Worm (Caenorhabditis elegans) whole organism, L4 larva: ENCODE results near the gene F54C8.7.

Source experiments
- D1046.2 ChIP-seq: fragments of 200-800 bp; sonication (Bioruptor generic); IDR thresholded peaks from 2 replicates; pipeline ENCODE4 v1.3.6; 2022; ENCODE audit warnings: missing genetic modification characterization, missing compliant biosample characterization
- F26F4.8 ChIP-seq: fragments of 200-800 bp; sonication (Bioruptor generic); conservative IDR thresholded peaks from 2 replicates; pipeline ENCODE4 v1.3.6; 2022; ENCODE audit warnings: missing genetic modification characterization, missing compliant biosample characterization
- F49E8.2 ChIP-seq: sonication (generic microtip); optimal IDR thresholded peaks from 2 replicates; lab custom pipeline; 2016; ENCODE audit warnings: missing compliant biosample characterization, mild to moderate bottlenecking, missing genetic modification characterization, borderline replicate concordance
- Y75B8A.6 ChIP-seq: fragments of 200-800 bp; sonication (Bioruptor generic); IDR thresholded peaks from 2 replicates; pipeline ENCODE4 v1.3.6; 2022; ENCODE audit warnings: missing genetic modification reagents, missing genetic modification characterization, missing compliant biosample characterization
- ZK546.5 ChIP-seq, 2 experiments: sonication (generic microtip); optimal IDR thresholded peaks; 2 replicates each; lab custom pipeline; 2017; ENCODE audit warnings: missing biosample characterization in 2 of 2, missing genetic modification characterization in 2 of 2
- aha-1 ChIP-seq: fragments of 150-350 bp; peaks from one replicate; lab custom pipeline; 2014; ENCODE audit warnings: missing biosample characterization, missing genetic modification characterization
- attf-4 ChIP-seq: sonication (generic microtip); optimal IDR thresholded peaks from 3 replicates; lab custom pipeline; 2017; ENCODE audit warnings: missing biosample characterization, missing genetic modification characterization
- ceh-82 ChIP-seq: sonication (generic microtip); optimal IDR thresholded peaks from 2 replicates; lab custom pipeline; 2017; ENCODE audit warnings: missing biosample characterization, missing genetic modification characterization
- ces-1 ChIP-seq: fragments of 150-350 bp; sonication (generic microtip); optimal IDR thresholded peaks from 4 replicates; lab custom pipeline; 2014; ENCODE audit warnings: missing biosample characterization, missing genetic modification reagents, missing genetic modification characterization
- cey-2 ChIP-seq: sonication (generic microtip); optimal IDR thresholded peaks from 3 replicates; lab custom pipeline; 2017; ENCODE audit warnings: missing genetic modification characterization, mild to moderate bottlenecking, missing compliant biosample characterization, antibody characterized with exemption, borderline replicate concordance; ENCODE audit not compliant: insufficient read depth
- ctbp-1 ChIP-seq: fragments of 200-800 bp; sonication (Bioruptor generic); IDR thresholded peaks from 2 replicates; pipeline ENCODE4 v1.3.6; 2022; ENCODE audit warnings: missing genetic modification reagents, missing genetic modification characterization, missing compliant biosample characterization
- daf-16 ChIP-seq, 3 experiments: sonication (generic microtip); optimal IDR thresholded peaks; 2 replicates each; lab custom pipeline; 2016 to 2017; ENCODE audit warnings: missing genetic modification characterization in 3 of 3, missing genetic modification reagents in 3 of 3, mild to moderate bottlenecking in 2 of 3, missing compliant biosample characterization in 2 of 3, missing biosample characterization in 1 of 3, moderate library complexity in 1 of 3
- dmd-9 ChIP-seq: fragments of 200-800 bp; sonication (Bioruptor generic); IDR thresholded peaks from 2 replicates; pipeline ENCODE4 v1.3.6; 2022; ENCODE audit warnings: missing genetic modification reagents, missing genetic modification characterization, missing compliant biosample characterization
- dpl-1 ChIP-seq: fragments of 150-350 bp; optimal IDR thresholded peaks from 2 replicates; lab custom pipeline; 2014; ENCODE audit warnings: missing biosample characterization, missing genetic modification reagents, missing genetic modification characterization
- dve-1 ChIP-seq: sonication (generic microtip); optimal IDR thresholded peaks from 2 replicates; lab custom pipeline; 2017; ENCODE audit warnings: antibody characterized with exemption, mild to moderate bottlenecking, missing genetic modification characterization, missing compliant biosample characterization; ENCODE audit not compliant: insufficient read depth
- egl-43 ChIP-seq: fragments of 200-800 bp; sonication (Bioruptor generic); IDR thresholded peaks from 2 replicates; pipeline ENCODE4 v1.3.6; 2022; ENCODE audit warnings: missing genetic modification reagents, missing genetic modification characterization, missing compliant biosample characterization
- gei-8 ChIP-seq: fragments of 200-800 bp; sonication (Bioruptor generic); optimal IDR thresholded peaks from 2 replicates; lab custom pipeline; 2018; ENCODE audit warnings: mild to moderate bottlenecking, missing genetic modification characterization, missing compliant biosample characterization
- hif-1 ChIP-seq, 2 experiments: sonication (generic microtip); optimal IDR thresholded peaks; 2 replicates each; lab custom pipeline; 2016 to 2017; ENCODE audit warnings: missing compliant biosample characterization in 2 of 2, missing genetic modification characterization in 2 of 2, missing genetic modification reagents in 2 of 2, missing genotype in 2 of 2, mild to moderate bottlenecking in 1 of 2
- hlh-30 ChIP-seq: sonication (generic microtip); optimal IDR thresholded peaks from 2 replicates; lab custom pipeline; 2017; ENCODE audit warnings: antibody characterized with exemption, mild to moderate bottlenecking, missing genetic modification characterization, missing compliant biosample characterization; ENCODE audit not compliant: insufficient read depth
- lin-15B ChIP-seq: fragments of 150-350 bp; sonication (generic microtip); optimal IDR thresholded peaks from 3 replicates; lab custom pipeline; 2014; ENCODE audit warnings: missing biosample characterization, missing genetic modification characterization
- lin-38 ChIP-seq: fragments of 200-800 bp; sonication (Bioruptor generic); IDR thresholded peaks from 2 replicates; pipeline ENCODE4 v1.3.6; 2022; ENCODE audit warnings: missing genetic modification reagents, missing genetic modification characterization, missing compliant biosample characterization
- lsy-2 ChIP-seq, 2 experiments: fragments of 150-350 bp in 1 of 2; sonication (generic microtip) in 1 of 2; optimal IDR thresholded peaks; 2 replicates each; lab custom pipeline; 2014 to 2017; ENCODE audit warnings: missing biosample characterization in 2 of 2, missing genetic modification characterization in 2 of 2
- madf-9 ChIP-seq: fragments of 200-800 bp; sonication (Bioruptor generic); conservative IDR thresholded peaks from 2 replicates; pipeline ENCODE4 v1.3.6; 2022; ENCODE audit warnings: missing genetic modification reagents, missing genetic modification characterization, missing compliant biosample characterization
- mdl-1 ChIP-seq, 2 experiments: fragments of 150-350 bp in 1 of 2; sonication (generic microtip) in 1 of 2; optimal IDR thresholded peaks; 2 replicates each; lab custom pipeline; 2014 to 2017; ENCODE audit warnings: missing biosample characterization in 2 of 2, missing genetic modification characterization in 2 of 2
- mep-1 ChIP-seq: fragments of 150-350 bp; sonication (generic microtip); optimal IDR thresholded peaks from 3 replicates; lab custom pipeline; 2014; ENCODE audit warnings: missing biosample characterization, missing genetic modification characterization
- mxl-3 ChIP-seq: fragments of 200-800 bp; sonication (Bioruptor generic); optimal IDR thresholded peaks from 2 replicates; lab custom pipeline; 2018; ENCODE audit warnings: mild to moderate bottlenecking, missing genetic modification characterization, missing compliant biosample characterization
- nhr-10 ChIP-seq: fragments of 150-350 bp; optimal IDR thresholded peaks from 2 replicates; lab custom pipeline; 2014; ENCODE audit warnings: missing biosample characterization, missing genetic modification characterization
- nhr-102 ChIP-seq: sonication (generic microtip); optimal IDR thresholded peaks from 2 replicates; lab custom pipeline; 2016; ENCODE audit warnings: mild to moderate bottlenecking, missing genetic modification characterization, moderate library complexity, missing compliant biosample characterization
- nhr-237 ChIP-seq: sonication (generic microtip); optimal IDR thresholded peaks from 2 replicates; lab custom pipeline; 2017; ENCODE audit warnings: missing biosample characterization, missing genetic modification characterization
- nhr-25 ChIP-seq: sonication (generic microtip); optimal IDR thresholded peaks from 2 replicates; lab custom pipeline; 2017; ENCODE audit warnings: missing genetic modification characterization, mild to moderate bottlenecking, missing compliant biosample characterization, antibody characterized with exemption, moderate library complexity, borderline replicate concordance; ENCODE audit not compliant: insufficient read depth
- nhr-28 ChIP-seq: fragments of 150-350 bp; optimal IDR thresholded peaks from 2 replicates; lab custom pipeline; 2014; ENCODE audit warnings: missing biosample characterization, missing genetic modification characterization
- nhr-42 ChIP-seq: fragments of 200-800 bp; sonication (Bioruptor generic); IDR thresholded peaks from 2 replicates; pipeline ENCODE4 v1.3.6; 2022; ENCODE audit warnings: missing genetic modification characterization, missing compliant biosample characterization
- sdz-12 ChIP-seq: fragments of 200-800 bp; sonication (Bioruptor generic); optimal IDR thresholded peaks from 2 replicates; lab custom pipeline; 2018; ENCODE audit warnings: mild to moderate bottlenecking, missing genetic modification characterization, missing compliant biosample characterization
- set-16 ChIP-seq: fragments of 200-800 bp; sonication (Bioruptor generic); IDR thresholded peaks from 2 replicates; pipeline ENCODE4 v1.3.6; 2022; ENCODE audit warnings: missing genetic modification reagents, missing genetic modification characterization, missing compliant biosample characterization
- tra-1 ChIP-seq: fragments of 200-800 bp; sonication (Bioruptor generic); IDR thresholded peaks from 2 replicates; pipeline ENCODE4 v1.3.6; 2022; ENCODE audit warnings: missing genetic modification reagents, missing genetic modification characterization, missing compliant biosample characterization
- unc-62 ChIP-seq, 3 experiments: fragments of 150-350 bp in 1 of 3; sonication (generic microtip); optimal IDR thresholded peaks in 2 of 3; peaks in 1 of 3; 1 replicate in 1 of 3; 2 replicates in 2 of 3; lab custom pipeline; 2014 to 2017; ENCODE audit warnings: missing biosample characterization in 3 of 3, missing genetic modification characterization in 3 of 3, missing genetic modification reagents in 3 of 3, missing genotype in 1 of 3
- vab-7 ChIP-seq: fragments of 200-800 bp; sonication (Bioruptor generic); IDR thresholded peaks from 2 replicates; pipeline ENCODE4 v1.3.6; 2022; ENCODE audit warnings: missing genetic modification reagents, missing genetic modification characterization, missing compliant biosample characterization
- zip-11 ChIP-seq: fragments of 200-800 bp; sonication (Bioruptor generic); IDR thresholded peaks from 2 replicates; pipeline ENCODE4 v1.3.6; 2022; ENCODE audit warnings: missing genetic modification characterization, missing compliant biosample characterization

Gene F54C8.7

ce11 chrIII:9453962-9454361 lies at the start of gene F54C8.7:
TSS of gene F54C8.7 (minus strand) at chrIII:9454062.
- TF ChIP-seq daf-16 (GFP tag; optimal IDR thresholded peaks at IDR 0.05; lab: Kevin White, UChicago): no peak
- no peak for TF ChIP-seq daf-16 (tag; optimal IDR thresholded peaks at IDR 0.05; lab: Kevin White, UChicago)
- TF ChIP-seq nhr-102: no peak
- no peak for TF ChIP-seq set-16
- TF ChIP-seq lsy-2 (tag; optimal IDR thresholded peaks at IDR 0.05; lab: Kevin White, UChicago): no peak
- no peak for TF ChIP-seq dmd-9 (GFP tag; lab: Robert Waterston, UW)
- TF ChIP-seq ces-1: no peak

ce11 chrIII:9502155-9502714 lies 48.4 kb upstream of the F54C8.7 start:
- TF ChIP-seq aha-1 (tag; lab: Kevin White, UChicago) (peak; percentile 85), nhr-25 (tag; lab: Kevin White, UChicago) (peak; percentile 11), F49E8.2 (tag; lab: Kevin White, UChicago) (no peak), cey-2 (tag; lab: Kevin White, UChicago) (no peak), mxl-3 (peak; percentile 33), lsy-2 (tag; optimal IDR thresholded peaks at IDR 0.05; lab: Kevin White, UChicago) (peak in 1 of 2 experiments; percentile 31), unc-62 (GFP tag; optimal IDR thresholded peaks at IDR 0.05 in 1 of 2; lab: Kevin White, UChicago) (peak in 1 of 2 experiments; percentile 96), unc-62 (tag; optimal IDR thresholded peaks at IDR 0.05; lab: Kevin White, UChicago) (no peak), nhr-28 (tag; lab: Kevin White, UChicago) (peak; percentile 65), lin-15B (no peak), dpl-1 (GFP tag; lab: Kevin White, UChicago) (no peak), dve-1 (tag; lab: Kevin White, UChicago) (peak; percentile 10), ctbp-1 (GFP tag; lab: Robert Waterston, UW) (no peak)

ce11 chrIII:9501072-9501471 lies 47.2 kb upstream of the F54C8.7 start:
- no peak for TF ChIP-seq D1046.2 (GFP tag; lab: Robert Waterston, UW)
- peak in 1 of 2 experiments; percentile 83 for TF ChIP-seq unc-62 (GFP tag; optimal IDR thresholded peaks at IDR 0.05 in 1 of 2; lab: Kevin White, UChicago)
- TF ChIP-seq unc-62 (tag; optimal IDR thresholded peaks at IDR 0.05; lab: Kevin White, UChicago): no peak
- peak in 1 of 2 experiments; percentile 38 for TF ChIP-seq lsy-2 (tag; optimal IDR thresholded peaks at IDR 0.05; lab: Kevin White, UChicago)
- peak; percentile 42 for TF ChIP-seq mep-1 (tag; lab: Kevin White, UChicago)
- TF ChIP-seq hlh-30 (tag; lab: Kevin White, UChicago): peak; percentile 21

ce11 chrIII:9500267-9500666 lies 46.4 kb upstream of the F54C8.7 start, which contains the start of gene sod-4:
TSS of gene sod-4 (minus strand) at chrIII:9500375.
- TF ChIP-seq dve-1 (tag; lab: Kevin White, UChicago) (peak; percentile 55), nhr-10 (tag; lab: Kevin White, UChicago) (no peak), nhr-28 (tag; lab: Kevin White, UChicago) (peak; percentile 56), hlh-30 (tag; lab: Kevin White, UChicago) (peak; percentile 86), dmd-9 (GFP tag; lab: Robert Waterston, UW) (no peak), gei-8 (no peak), cey-2 (tag; lab: Kevin White, UChicago) (peak; percentile 36), zip-11 (GFP tag; lab: Robert Waterston, UW) (no peak), mep-1 (tag; lab: Kevin White, UChicago) (peak; percentile 10), madf-9 (GFP tag; lab: Robert Waterston, UW) (no peak), attf-4 (tag; lab: Kevin White, UChicago) (no peak), F26F4.8 (GFP tag; lab: Robert Waterston, UW) (no peak), egl-43 (no peak), hif-1 (tag; optimal IDR thresholded peaks at IDR 0.05; lab: Kevin White, UChicago) (no peak), nhr-42 (GFP tag; lab: Robert Waterston, UW) (no peak), mdl-1 (tag; optimal IDR thresholded peaks at IDR 0.05; lab: Kevin White, UChicago) (no peak), sdz-12 (GFP tag; lab: Kevin White, UChicago) (no peak), set-16 (no peak), ZK546.5 (tag; optimal IDR thresholded peaks at IDR 0.05; lab: Kevin White, UChicago) (no peak), vab-7 (GFP tag; lab: Robert Waterston, UW) (no peak), tra-1 (GFP tag; lab: Robert Waterston, UW) (peak; percentile 51; the same call in 1 of the 2 replicates), D1046.2 (GFP tag; lab: Robert Waterston, UW) (no peak), lin-38 (GFP tag; lab: Robert Waterston, UW) (no peak), mxl-3 (peak; percentile 27), ceh-82 (tag; lab: Kevin White, UChicago) (no peak), Y75B8A.6 (GFP tag; lab: Robert Waterston, UW) (no peak), nhr-237 (no peak)
